Worm (Caenorhabditis elegans) whole organism, late embryonic: ENCODE measurements around the gene Y113G7A.22.

ENCODE experiments used
- pqm-1 ChIP-seq: sonication (generic microtip); optimal IDR thresholded peaks from 2 replicates; lab custom pipeline; 2016; ENCODE audit warnings: missing genetic modification characterization, missing compliant biosample characterization
- sox-4 ChIP-seq: sonication (generic microtip); optimal IDR thresholded peaks from 2 replicates; lab custom pipeline; 2017; ENCODE audit warnings: mild to moderate bottlenecking, missing genetic modification characterization, inconsistent platforms, missing compliant biosample characterization

DNA sequence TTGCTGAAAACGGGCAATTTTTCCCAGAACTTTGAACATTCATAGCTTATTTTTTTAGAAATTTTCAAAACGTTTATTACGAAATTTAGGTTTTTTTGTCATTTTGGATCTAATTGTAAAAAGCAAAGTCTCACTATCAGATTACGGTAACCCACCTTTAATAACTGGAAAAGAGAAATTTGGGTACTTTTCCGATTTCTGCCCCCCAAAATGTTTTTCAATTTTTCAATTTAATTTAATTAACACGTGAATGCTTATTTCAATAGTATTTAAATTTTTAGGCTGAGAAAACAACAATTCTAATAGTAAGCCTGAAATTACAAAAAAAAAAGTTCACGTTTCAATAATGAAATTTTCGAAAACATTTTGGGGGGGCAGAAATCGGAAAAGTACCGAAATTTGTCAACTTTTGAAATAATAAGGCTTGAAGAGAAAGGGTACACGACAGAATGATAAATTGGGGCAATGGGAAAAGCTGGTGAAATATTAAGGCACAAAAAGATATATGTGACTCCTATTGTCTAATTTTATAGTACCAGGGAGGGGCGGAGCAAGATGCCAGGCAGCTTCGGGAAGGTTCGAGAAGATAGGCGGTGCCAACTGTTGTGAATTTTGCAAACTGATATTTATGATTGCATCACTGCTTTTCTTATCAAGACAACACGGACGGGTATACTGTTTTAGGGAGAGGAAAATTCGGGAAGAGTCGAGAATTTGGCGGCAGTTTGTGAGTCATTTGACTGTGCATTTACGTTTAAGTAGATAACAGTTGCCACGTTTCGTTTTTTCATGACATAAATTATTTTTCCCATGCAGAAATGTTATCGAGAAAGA is 29.1 kb upstream of the Y113G7A.22 start, which contains the start of gene F19B2.5:
- no peak for TF ChIP-seq pqm-1 (tag; lab: Kevin White, UChicago)
- TF ChIP-seq sox-4 (tag; lab: Kevin White, UChicago) = no peak
